Worm (Caenorhabditis elegans) whole organism, L1 larva: Measurements from ENCODE around the gene W08E12.9.

Experiments used
- jun-1 ChIP-seq: fragments of 150-350 bp; optimal IDR thresholded peaks from 2 replicates; lab custom pipeline; 2014; ENCODE audit warnings: missing biosample characterization, missing genetic modification reagents, missing genetic modification characterization
- lsy-2 ChIP-seq, 2 experiments: fragments of 150-350 bp; optimal IDR thresholded peaks; 2 replicates each; lab custom pipeline; 2014; ENCODE audit warnings: missing biosample characterization in 2 of 2, missing genetic modification characterization in 2 of 2
- snpc-4 ChIP-seq: fragments of 150-350 bp; optimal IDR thresholded peaks from 2 replicates; lab custom pipeline; 2014; ENCODE audit warnings: missing biosample characterization, missing genetic modification characterization

ce11 chrIV:3307463-3307862 is at the start of gene W08E12.9:
- TF ChIP-seq jun-1 (tag; lab: Kevin White, UChicago) = no peak
- no peak for TF ChIP-seq snpc-4 (tag; lab: Kevin White, UChicago)
- TF ChIP-seq lsy-2 (tag; optimal IDR thresholded peaks at IDR 0.05; lab: Kevin White, UChicago) = no peak
